Worm (Caenorhabditis elegans) whole organism, mixed stage, embryonic: Measurements from ENCODE around the gene spat-1.

Experiments used
- ceh-39 ChIP-seq: fragments of 150-350 bp; optimal IDR thresholded peaks from 2 replicates; lab custom pipeline; 2014; ENCODE audit warnings: missing biosample characterization, missing genetic modification characterization
- ceh-43 ChIP-seq: fragments of 200-800 bp; sonication (Bioruptor generic); optimal IDR thresholded peaks from 2 replicates; lab custom pipeline; 2018; ENCODE audit warnings: mild to moderate bottlenecking, missing genetic modification characterization, moderate library complexity, missing compliant biosample characterization
- lsy-2 ChIP-seq: fragments of 150-350 bp; optimal IDR thresholded peaks from 2 replicates; lab custom pipeline; 2014; ENCODE audit warnings: missing biosample characterization, missing genetic modification characterization
- mep-1 ChIP-seq: fragments of 150-350 bp; optimal IDR thresholded peaks from 2 replicates; lab custom pipeline; 2017; ENCODE audit warnings: missing biosample characterization, missing genetic modification reagents, missing genetic modification characterization, inconsistent platforms
- snpc-4 ChIP-seq: fragments of 150-350 bp; optimal IDR thresholded peaks from 2 replicates; lab custom pipeline; 2014; ENCODE audit warnings: missing biosample characterization, missing genetic modification characterization
- sptf-1 ChIP-seq: sonication (generic microtip); optimal IDR thresholded peaks from 2 replicates; lab custom pipeline; 2017; ENCODE audit warnings: mild to moderate bottlenecking, missing genetic modification characterization, moderate library complexity, missing compliant biosample characterization
- tbx-8 ChIP-seq: fragments of 200-800 bp; sonication (Bioruptor generic); optimal IDR thresholded peaks from 2 replicates; lab custom pipeline; 2018; ENCODE audit warnings: mild to moderate bottlenecking, missing genetic modification characterization, moderate library complexity, missing compliant biosample characterization
- ztf-11 ChIP-seq: fragments of 150-350 bp; optimal IDR thresholded peaks from 2 replicates; lab custom pipeline; 2014; ENCODE audit warnings: missing biosample characterization, missing genetic modification characterization

- TF ChIP-seq snpc-4 (tag; lab: Kevin White, UChicago) (no peak), ceh-43 (GFP tag; lab: Kevin White, UChicago) (no peak), ztf-11 (tag; lab: Kevin White, UChicago) (no peak), lsy-2 (no peak), mep-1 (tag; lab: Kevin White, UChicago) (no peak), sptf-1 (no peak), tbx-8 (GFP tag; lab: Kevin White, UChicago) (no peak), ceh-39 (tag; lab: Kevin White, UChicago) (no peak)
Measured at ce11 chrII:14510162-14510561, 18.4 kb upstream of the spat-1 start.
